Worm (Caenorhabditis elegans) whole organism, L4/young adult: ENCODE results near the gene twk-46.

Experiments used
- W03F9.2 ChIP-seq: fragments of 150-350 bp; optimal IDR thresholded peaks from 2 replicates; lab custom pipeline; 2014; ENCODE audit warnings: missing biosample characterization, missing genetic modification characterization
- dao-5 ChIP-seq: sonication (generic microtip); optimal IDR thresholded peaks from 2 replicates; lab custom pipeline; 2016; ENCODE audit warnings: missing genotype, missing genetic modification characterization, moderate library complexity, missing compliant biosample characterization

DNA sequence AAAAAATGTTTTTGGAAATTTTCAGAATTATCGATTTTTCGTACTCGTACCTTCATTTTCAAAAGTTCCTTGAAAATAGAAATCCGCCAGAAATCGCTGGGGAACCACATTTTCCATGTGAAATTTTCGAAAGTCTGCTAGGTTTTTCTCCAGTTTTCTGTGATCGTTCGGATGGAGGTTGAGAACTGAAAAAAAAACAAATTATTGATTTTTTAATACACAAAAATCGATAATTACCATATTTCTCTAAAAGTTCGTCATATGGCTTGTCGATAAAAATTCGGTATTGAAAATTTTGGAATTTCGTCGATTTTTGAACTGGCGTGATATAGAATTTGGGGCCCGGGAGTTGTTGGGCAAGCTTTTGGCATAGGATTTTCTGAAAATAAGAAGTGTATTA is 16.9 kb downstream of the twk-46 start:
- TF ChIP-seq dao-5 (tag; lab: Kevin White, UChicago): no peak
- no peak for TF ChIP-seq W03F9.2 (tag; lab: Kevin White, UChicago)
